Fruit fly (Drosophila melanogaster): Measurements from ENCODE around the gene CG5664.

DNA sequence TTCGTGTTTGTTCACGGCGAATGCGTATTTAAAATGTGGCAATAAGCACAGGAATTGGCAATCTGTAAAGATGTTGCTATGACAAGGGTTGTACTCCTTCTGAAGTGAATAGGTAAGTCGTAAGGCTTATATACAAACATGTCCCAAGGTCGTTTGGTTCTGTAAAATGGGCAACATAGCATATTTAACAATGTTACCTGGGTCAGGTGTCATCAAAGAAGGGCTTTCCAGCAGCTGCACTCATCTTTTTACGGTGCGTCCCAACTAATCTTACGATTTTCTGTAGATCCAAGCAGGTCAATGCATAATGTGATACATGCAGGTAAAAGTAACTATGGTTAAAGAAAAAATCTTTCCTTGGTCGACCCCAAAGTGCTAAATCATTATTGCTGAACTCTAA, 49.3 kb upstream of the CG5664 start, which contains the start of gene Neu2:
- no peak for TF ChIP-seq CG8478 (optimal IDR thresholded peaks at IDR 0.05)
- TF ChIP-seq CTCF (optimal IDR thresholded peaks at IDR 0.05), result no peak
